Worm (Caenorhabditis elegans) whole organism, L4/young adult: ENCODE measurements around the gene txt-8.

Source experiments
- W03F9.2 ChIP-seq: fragments of 150-350 bp; optimal IDR thresholded peaks from 2 replicates; lab custom pipeline; 2014; ENCODE audit warnings: missing biosample characterization, missing genetic modification characterization
- dao-5 ChIP-seq: sonication (generic microtip); optimal IDR thresholded peaks from 2 replicates; lab custom pipeline; 2016; ENCODE audit warnings: missing genotype, missing genetic modification characterization, moderate library complexity, missing compliant biosample characterization
- him-1 ChIP-seq: sonication (generic microtip); optimal IDR thresholded peaks from 2 replicates; lab custom pipeline; 2016; ENCODE audit warnings: missing genotype, missing genetic modification reagents, missing genetic modification characterization, missing compliant biosample characterization

ce11 chrV:18424471-18424870 is 10.3 kb downstream of the txt-8 start, which contains the start of gene ZK262.4:
- TF ChIP-seq him-1 = no peak
- TF ChIP-seq dao-5 (tag; lab: Kevin White, UChicago) = no peak
- no peak for TF ChIP-seq W03F9.2 (tag; lab: Kevin White, UChicago)
